Worm (Caenorhabditis elegans) whole organism, young adult: ENCODE measurements around the gene T11F8.5.

ENCODE experiments used
- Y53F4B.3 ChIP-seq: fragments of 200-800 bp; sonication (Bioruptor generic); IDR thresholded peaks from 2 replicates; pipeline ENCODE4 v1.3.6; 2022; ENCODE audit warnings: missing genetic modification reagents, missing genetic modification characterization, missing compliant biosample characterization
- ZK185.1 ChIP-seq: sonication (generic microtip); optimal IDR thresholded peaks from 2 replicates; lab custom pipeline; 2016; ENCODE audit warnings: mild to moderate bottlenecking, missing genetic modification characterization, missing compliant biosample characterization; ENCODE audit not compliant: poor library complexity, severe bottlenecking
- akir-1 ChIP-seq: fragments of 200-800 bp; sonication (Bioruptor generic); optimal IDR thresholded peaks from 2 replicates; lab custom pipeline; 2018; ENCODE audit warnings: mild to moderate bottlenecking, missing genetic modification characterization, moderate library complexity, missing compliant biosample characterization
- ama-1 ChIP-seq, 3 experiments: fragments of 150-350 bp in 1 of 3; sonication (generic microtip) in 2 of 3; optimal IDR thresholded peaks; 2 replicates each; lab custom pipeline; 2014 to 2018; ENCODE audit warnings: missing biosample characterization in 2 of 3, missing genetic modification characterization in 2 of 3, missing genetic modification reagents in 2 of 3
- bed-2 ChIP-seq: fragments of 200-800 bp; sonication (Bioruptor generic); IDR thresholded peaks from 2 replicates; pipeline ENCODE4 v1.3.6; 2022; ENCODE audit warnings: missing genetic modification reagents, missing genetic modification characterization, missing compliant biosample characterization
- ekl-4 ChIP-seq: fragments of 200-800 bp; sonication (Bioruptor generic); IDR thresholded peaks from 2 replicates; pipeline ENCODE4 v1.3.6; 2022; ENCODE audit warnings: missing genetic modification reagents, missing genetic modification characterization, missing compliant biosample characterization
- hlh-26 ChIP-seq: fragments of 200-800 bp; sonication (Bioruptor generic); conservative IDR thresholded peaks from 2 replicates; pipeline ENCODE4 v1.3.6; 2022; ENCODE audit warnings: missing genetic modification reagents, missing genetic modification characterization, missing compliant biosample characterization
- lsy-27 ChIP-seq: sonication (generic microtip); optimal IDR thresholded peaks from 2 replicates; lab custom pipeline; 2017; ENCODE audit warnings: missing genetic modification characterization, mild to moderate bottlenecking, missing compliant biosample characterization, antibody characterized with exemption, missing genotype, borderline replicate concordance; ENCODE audit not compliant: insufficient read depth
- nfya-1 ChIP-seq: sonication (generic microtip); optimal IDR thresholded peaks from 2 replicates; lab custom pipeline; 2017; ENCODE audit warnings: antibody characterized with exemption, missing compliant biosample characterization, missing genetic modification characterization, borderline replicate concordance; ENCODE audit not compliant: insufficient read depth
- nhr-90 ChIP-seq: sonication (generic microtip); optimal IDR thresholded peaks from 2 replicates; lab custom pipeline; 2016; ENCODE audit warnings: missing genotype, mild to moderate bottlenecking, missing genetic modification characterization, missing compliant biosample characterization
- unc-62 ChIP-seq: fragments of 150-350 bp; optimal IDR thresholded peaks from 2 replicates; lab custom pipeline; 2014; ENCODE audit warnings: missing biosample characterization, missing genetic modification reagents, missing genetic modification characterization
- xnd-1 ChIP-seq: sonication (generic microtip); optimal IDR thresholded peaks from 2 replicates; lab custom pipeline; 2016; ENCODE audit warnings: missing genotype, missing genetic modification reagents, missing genetic modification characterization, missing compliant biosample characterization
- zfh-2 ChIP-seq: fragments of 200-800 bp; sonication (Bioruptor generic); conservative IDR thresholded peaks from 2 replicates; pipeline ENCODE4 v1.3.6; 2022; ENCODE audit warnings: missing genetic modification reagents, missing genetic modification characterization, missing compliant biosample characterization

- TF ChIP-seq ekl-4 (GFP tag; lab: Robert Waterston, UW) (no peak), ZK185.1 (tag; lab: Kevin White, UChicago) (no peak), unc-62 (no peak), xnd-1 (tag; lab: Kevin White, UChicago) (no peak), ama-1 (optimal IDR thresholded peaks at IDR 0.05; lab: Kevin White, UChicago) (no peak), ama-1 (GFP tag; optimal IDR thresholded peaks at IDR 0.05; lab: Kevin White, UChicago) (no peak), hlh-26 (GFP tag; lab: Robert Waterston, UW) (no peak), akir-1 (GFP tag; lab: Kevin White, UChicago) (no peak), bed-2 (GFP tag; lab: Robert Waterston, UW) (no peak), nfya-1 (tag; lab: Kevin White, UChicago) (no peak), lsy-27 (tag; lab: Kevin White, UChicago) (no peak), nhr-90 (no peak), Y53F4B.3 (GFP tag; lab: Robert Waterston, UW) (no peak), zfh-2 (no peak)
Measured at ce11 chrIV:5519044-5519443, 36.2 kb downstream of the T11F8.5 start.
